Fruit fly (Drosophila melanogaster): ENCODE measurements around the gene Flo2.

The Flo2 gene

DNA sequence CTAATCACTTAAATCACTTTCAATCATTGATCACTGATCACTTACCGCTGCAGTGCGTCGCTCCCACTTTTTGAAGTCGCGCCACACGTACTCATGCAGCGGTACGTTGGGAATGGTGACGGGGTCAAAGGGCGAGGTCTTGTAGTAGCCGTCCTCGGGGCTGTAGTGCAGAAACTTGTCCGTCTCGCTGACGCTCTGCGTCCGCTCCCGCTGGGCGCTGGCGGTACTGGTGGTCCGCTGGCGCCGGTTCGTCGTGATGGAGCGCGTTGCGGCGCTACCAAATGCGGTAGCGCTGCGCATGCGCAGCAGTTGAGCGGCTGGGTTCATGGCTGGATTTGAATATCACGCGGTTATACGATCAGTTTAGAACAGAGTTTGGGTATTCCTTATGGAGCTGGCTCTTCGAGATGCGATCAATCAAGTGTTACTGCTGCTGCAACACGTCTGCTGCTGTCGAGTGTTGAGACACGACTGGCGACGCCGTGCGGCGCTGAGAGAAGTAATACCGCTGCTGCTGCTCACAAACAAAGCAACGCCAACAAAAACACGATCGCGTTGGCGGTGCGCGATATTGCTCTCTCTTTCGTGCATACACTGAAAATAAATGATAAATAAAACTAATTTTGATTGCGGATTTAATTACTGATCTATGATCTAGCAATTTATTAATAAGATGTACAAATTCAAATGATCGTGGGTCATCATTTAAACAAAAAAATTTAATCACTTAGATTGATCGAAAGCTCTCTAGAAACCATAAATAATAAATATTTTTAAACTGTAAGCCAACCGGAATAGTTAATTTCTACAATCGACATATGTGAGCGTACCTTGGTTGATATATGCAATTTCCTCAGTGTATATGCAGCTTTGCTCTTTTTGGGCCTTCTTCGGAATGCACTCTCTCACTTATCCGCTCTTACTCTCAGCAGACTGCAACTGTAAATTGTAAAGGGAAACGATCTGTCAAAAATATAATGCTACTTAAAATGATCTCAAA is 111.4 kb downstream of the Flo2 start (continued):
- TF ChIP-seq CG16813 (GFP tag; IDR thresholded peaks at IDR 0.05; ENCODE audit: partially characterized antibody) (peak; percentile 15; the same call in 1 of the 3 replicates), CG32772 (GFP tag; IDR thresholded peaks at IDR 0.05) (peak; percentile 90), cas (GFP tag; IDR thresholded peaks at IDR 0.05) (peak; percentile 27; the same call in 1 of the 2 replicates), Dfd (GFP tag; optimal IDR thresholded peaks at IDR 0.05) (no peak), phol (tag; optimal IDR thresholded peaks at IDR 0.05) (peak; percentile 97), CG17568 (GFP tag; optimal IDR thresholded peaks at IDR 0.05) (peak; percentile 89), shn (GFP tag; optimal IDR thresholded peaks at IDR 0.05) (peak; percentile 78), H15 (GFP tag; IDR thresholded peaks at IDR 0.05) (peak; percentile 88), sc (optimal IDR thresholded peaks at IDR 0.05) (no peak), sc (GFP tag; optimal IDR thresholded peaks at IDR 0.05) (peak; percentile 96), Adf1 (GFP tag; IDR thresholded peaks at IDR 0.05) (peak; percentile 68), ab (GFP tag; optimal IDR thresholded peaks at IDR 0.05) (peak; percentile 48), org-1 (GFP tag; optimal IDR thresholded peaks at IDR 0.05) (peak; percentile 91), cad (GFP tag; optimal IDR thresholded peaks at IDR 0.05) (no peak), pan (optimal IDR thresholded peaks at IDR 0.05) (no peak), pan (GFP tag; optimal IDR thresholded peaks at IDR 0.05 in 1 of 2, IDR thresholded peaks at IDR 0.05 in 1 of 2) (peak in 1 of 2 experiments; percentile 88), Camta (GFP tag; optimal IDR thresholded peaks at IDR 0.05) (peak; percentile 85), CG18764 (GFP tag; optimal IDR thresholded peaks at IDR 0.05) (peak; percentile 84), unpg (GFP tag; optimal IDR thresholded peaks at IDR 0.05) (peak; percentile 95), sna (GFP tag; IDR thresholded peaks at IDR 0.05; ENCODE audit: partially characterized antibody) (no peak), stwl (tag; optimal IDR thresholded peaks at IDR 0.05) (peak; percentile 41), unc-4 (GFP tag; IDR thresholded peaks at IDR 0.05; ENCODE audit: partially characterized antibody) (no peak), Mes4 (GFP tag; optimal IDR thresholded peaks at IDR 0.05) (peak; percentile 83), croc (GFP tag; conservative IDR thresholded peaks at IDR 0.05) (peak; percentile 95), CG10209 (GFP tag; optimal IDR thresholded peaks at IDR 0.05) (peak; percentile 94), Usf (GFP tag; optimal IDR thresholded peaks at IDR 0.05) (peak; percentile 85), CG4617 (GFP tag; optimal IDR thresholded peaks at IDR 0.05; ENCODE audit: borderline replicate concordance) (peak; percentile 83), emc (GFP tag; optimal IDR thresholded peaks at IDR 0.05) (no peak), Gug (GFP tag; IDR thresholded peaks at IDR 0.05) (peak; percentile 58; the same call in 3 of the 4 replicates), prd (optimal IDR thresholded peaks at IDR 0.05) (no peak), prd (GFP tag; IDR thresholded peaks at IDR 0.05) (peak; percentile 93), oc (tag; optimal IDR thresholded peaks at IDR 0.05) (peak; percentile 92), CG9876 (GFP tag; optimal IDR thresholded peaks at IDR 0.05) (peak; percentile 52), eyg (GFP tag; optimal IDR thresholded peaks at IDR 0.05) (no peak), lab (GFP tag; optimal IDR thresholded peaks at IDR 0.05) (peak; percentile 85), Opbp (GFP tag; IDR thresholded peaks at IDR 0.05; ENCODE audit: partially characterized antibody) (peak; percentile 58; the same call in 1 of the 3 replicates), CG30403 (GFP tag; optimal IDR thresholded peaks at IDR 0.05) (peak; percentile 96), sd (tag; optimal IDR thresholded peaks at IDR 0.05) (peak; percentile 82), sens (GFP tag) (peak; percentile 99), slou (GFP tag; optimal IDR thresholded peaks at IDR 0.05) (peak; percentile 40), Tbp (GFP tag; optimal IDR thresholded peaks at IDR 0.05) (no peak), CG8944 (GFP tag; optimal IDR thresholded peaks at IDR 0.05) (peak; percentile 70), MESR4 (GFP tag; optimal IDR thresholded peaks at IDR 0.05) (peak; percentile 13), wek (GFP tag; optimal IDR thresholded peaks at IDR 0.05) (peak; percentile 58), Ets65A (GFP tag) (peak; percentile 92), bsh (GFP tag; optimal IDR thresholded peaks at IDR 0.05) (peak; percentile 96), hbn (GFP tag; IDR thresholded peaks at IDR 0.05; ENCODE audit: partially characterized antibody) (no peak), Poxn (GFP tag; IDR thresholded peaks at IDR 0.05) (no peak), CG34422 (GFP tag; IDR thresholded peaks at IDR 0.05) (peak; percentile 88)
